Worm (Caenorhabditis elegans): ENCODE results near the gene bec-1.

DNA sequence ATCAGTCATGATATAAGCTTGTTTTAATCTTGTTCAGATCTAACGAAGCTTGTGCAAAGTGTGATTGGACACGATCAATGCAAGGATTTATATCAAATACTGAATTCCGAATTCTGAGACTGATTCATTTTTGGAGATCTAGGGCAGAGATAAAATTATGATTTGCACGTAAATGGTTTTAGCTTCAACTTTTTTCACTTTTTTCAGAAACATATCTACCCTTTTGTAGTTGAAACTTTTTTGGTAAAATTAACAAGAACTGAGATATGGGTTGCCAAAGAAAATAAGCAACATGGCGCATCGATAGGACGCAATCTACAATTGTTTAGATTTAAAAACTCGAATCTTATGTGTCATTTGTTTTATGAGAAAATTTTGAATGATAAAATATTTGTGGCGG, 13.8 kb upstream of the bec-1 start, which contains the start of gene C55C3.4:
- TF ChIP-seq unc-86 (tag; optimal IDR thresholded peaks at IDR 0.05) (no peak), mef-2 (tag; optimal IDR thresholded peaks at IDR 0.05) (no peak), unc-62 (GFP tag; optimal IDR thresholded peaks at IDR 0.05) (no peak), rnt-1 (tag; optimal IDR thresholded peaks at IDR 0.05) (no peak), unc-98 (GFP tag; IDR thresholded peaks at IDR 0.05) (no peak)
